Worm (Caenorhabditis elegans) whole organism, late embryonic: Measurements from ENCODE around the gene F46E10.18.

Experiments
- ama-1 ChIP-seq: fragments of 150-350 bp; optimal IDR thresholded peaks from 2 replicates; lab custom pipeline; 2014
- ceh-2 ChIP-seq: sonication (generic microtip); optimal IDR thresholded peaks from 2 replicates; lab custom pipeline; 2016; ENCODE audit warnings: missing genotype, missing genetic modification characterization, missing compliant biosample characterization
- ceh-31 ChIP-seq: sonication (generic microtip); optimal IDR thresholded peaks from 2 replicates; lab custom pipeline; 2016; ENCODE audit warnings: missing genetic modification characterization, missing compliant biosample characterization
- ceh-48 ChIP-seq: sonication (generic microtip); optimal IDR thresholded peaks from 2 replicates; lab custom pipeline; 2016; ENCODE audit warnings: missing genetic modification characterization, inconsistent platforms, missing compliant biosample characterization
- ceh-6 ChIP-seq: fragments of 200-800 bp; sonication (Bioruptor generic); optimal IDR thresholded peaks from 2 replicates; lab custom pipeline; 2018; ENCODE audit warnings: mild to moderate bottlenecking, missing genetic modification characterization, missing compliant biosample characterization
- hlh-30 ChIP-seq: sonication (generic microtip); optimal IDR thresholded peaks from 2 replicates; lab custom pipeline; 2017; ENCODE audit warnings: antibody characterized with exemption, missing genetic modification characterization, missing compliant biosample characterization; ENCODE audit not compliant: insufficient read depth
- lin-11 ChIP-seq: fragments of 200-800 bp; sonication (Bioruptor generic); optimal IDR thresholded peaks from 2 replicates; lab custom pipeline; 2018; ENCODE audit warnings: mild to moderate bottlenecking, missing genetic modification characterization, missing compliant biosample characterization
- nhr-11 ChIP-seq: fragments of 150-350 bp; optimal IDR thresholded peaks from 2 replicates; lab custom pipeline; 2014; ENCODE audit warnings: missing biosample characterization, missing genetic modification characterization
- nhr-232 ChIP-seq: sonication (generic microtip); optimal IDR thresholded peaks from 2 replicates; lab custom pipeline; 2016; ENCODE audit warnings: missing genetic modification characterization, missing compliant biosample characterization
- pha-4 ChIP-seq: fragments of 150-350 bp; optimal IDR thresholded peaks from 2 replicates; lab custom pipeline; 2018; ENCODE audit warnings: missing biosample characterization, missing genetic modification reagents, missing genetic modification characterization
- pqm-1 ChIP-seq: sonication (generic microtip); optimal IDR thresholded peaks from 2 replicates; lab custom pipeline; 2016; ENCODE audit warnings: missing genetic modification characterization, missing compliant biosample characterization
- ref-2 ChIP-seq: sonication (generic microtip); optimal IDR thresholded peaks from 2 replicates; lab custom pipeline; 2016; ENCODE audit warnings: missing genetic modification characterization, missing compliant biosample characterization
- rnt-1 ChIP-seq: sonication (generic microtip); optimal IDR thresholded peaks from 2 replicates; lab custom pipeline; 2016; ENCODE audit warnings: missing genetic modification characterization, missing compliant biosample characterization
- sdc-2 ChIP-seq: sonication (generic microtip); optimal IDR thresholded peaks from 2 replicates; lab custom pipeline; 2016; ENCODE audit warnings: missing genotype, missing genetic modification characterization, missing compliant biosample characterization

- TF ChIP-seq ceh-6 (GFP tag; lab: Kevin White, UChicago) (no peak), pqm-1 (tag; lab: Kevin White, UChicago) (no peak), hlh-30 (tag; lab: Kevin White, UChicago) (no peak), sdc-2 (tag; lab: Kevin White, UChicago) (no peak), ref-2 (tag; lab: Kevin White, UChicago) (no peak), rnt-1 (no peak), ceh-31 (tag; lab: Kevin White, UChicago) (no peak), pha-4 (tag; lab: Kevin White, UChicago) (no peak), lin-11 (tag; lab: Kevin White, UChicago) (no peak), ama-1 (lab: Kevin White, UChicago) (no peak), ceh-48 (tag; lab: Kevin White, UChicago) (no peak), nhr-11 (no peak), nhr-232 (tag; lab: Kevin White, UChicago) (no peak), ceh-2 (tag; lab: Kevin White, UChicago) (no peak)
These were observed 16.6 kb upstream of the F46E10.18 start, which contains the start of gene moc-2 for ce11 chrV:6504131-6504827.
